Fruit fly (Drosophila melanogaster): Measurements from ENCODE around the gene Cog4.

Cog4 gene

dm6 chr2L:10437317-10437716, 51.1 kb downstream of the Cog4 start, which contains the start of gene STUB1 (continued):
- TF ChIP-seq ind (GFP tag; optimal IDR thresholded peaks at IDR 0.05) (no peak), Hr39 (optimal IDR thresholded peaks at IDR 0.05) (no peak), vfl (GFP tag; optimal IDR thresholded peaks at IDR 0.05) (peak; percentile 25), CG12391 (tag; optimal IDR thresholded peaks at IDR 0.05) (no peak), Rx (GFP tag; IDR thresholded peaks at IDR 0.05) (no peak), ara (GFP tag; IDR thresholded peaks at IDR 0.05) (no peak), Dp (GFP tag; optimal IDR thresholded peaks at IDR 0.05) (peak; percentile 81), Dfd (GFP tag; optimal IDR thresholded peaks at IDR 0.05) (no peak), aop (GFP tag; IDR thresholded peaks at IDR 0.05) (no peak), ftz-f1 (GFP tag; optimal IDR thresholded peaks at IDR 0.05) (no peak), CG8281 (tag; optimal IDR thresholded peaks at IDR 0.05) (no peak), nom (GFP tag; optimal IDR thresholded peaks at IDR 0.05) (no peak), CG4820 (GFP tag; optimal IDR thresholded peaks at IDR 0.05) (no peak), CG30431 (GFP tag; optimal IDR thresholded peaks at IDR 0.05) (no peak), sima (GFP tag; optimal IDR thresholded peaks at IDR 0.05) (no peak), CG6689 (GFP tag; IDR thresholded peaks at IDR 0.05) (no peak), Ets97D (GFP tag; optimal IDR thresholded peaks at IDR 0.05) (peak; percentile 42), Opbp (GFP tag; IDR thresholded peaks at IDR 0.05; ENCODE audit: partially characterized antibody) (peak; percentile 97), Fer1 (GFP tag; optimal IDR thresholded peaks at IDR 0.05) (peak; percentile 26), Xrp1 (GFP tag; IDR thresholded peaks at IDR 0.05) (no peak), sna (GFP tag; IDR thresholded peaks at IDR 0.05; ENCODE audit: partially characterized antibody) (peak; percentile 96), ssp (GFP tag; IDR thresholded peaks at IDR 0.05) (0 out of 2 replicates have a peak, but pooled peaks have one; percentile 18), pfk (GFP tag; optimal IDR thresholded peaks at IDR 0.05) (peak; percentile 50), vvl (GFP tag; IDR thresholded peaks at IDR 0.05) (peak; percentile 69), CG2202 (tag; optimal IDR thresholded peaks at IDR 0.05) (no peak), NC2α (GFP tag; optimal IDR thresholded peaks at IDR 0.05) (no peak), CG3838 (GFP tag; optimal IDR thresholded peaks at IDR 0.05) (no peak), CG3995 (GFP tag; optimal IDR thresholded peaks at IDR 0.05) (peak; percentile 59), her (GFP tag; optimal IDR thresholded peaks at IDR 0.05) (peak; percentile 36), hbn (GFP tag; IDR thresholded peaks at IDR 0.05; ENCODE audit: partially characterized antibody) (peak; percentile 97), Dek (tag; optimal IDR thresholded peaks at IDR 0.05) (no peak), Sry-δ (GFP tag; optimal IDR thresholded peaks at IDR 0.05) (peak; percentile 89), crp (GFP tag; optimal IDR thresholded peaks at IDR 0.05) (no peak), ham (GFP tag; IDR thresholded peaks at IDR 0.05) (no peak), B-H2 (GFP tag; optimal IDR thresholded peaks at IDR 0.05) (peak; percentile 52), CG15073 (GFP tag; optimal IDR thresholded peaks at IDR 0.05) (no peak), HLH54F (GFP tag; optimal IDR thresholded peaks at IDR 0.05) (peak; percentile 13), Blimp-1 (GFP tag; optimal IDR thresholded peaks at IDR 0.05) (no peak), Side (GFP tag; optimal IDR thresholded peaks at IDR 0.05) (peak; percentile 4), sug (tag; optimal IDR thresholded peaks at IDR 0.05) (peak; percentile 35), Mes4 (GFP tag; optimal IDR thresholded peaks at IDR 0.05) (no peak), CG11696 (GFP tag; IDR thresholded peaks at IDR 0.05) (no peak), disco-r (GFP tag; optimal IDR thresholded peaks at IDR 0.05) (no peak), hb (GFP tag; IDR thresholded peaks at IDR 0.05; ENCODE audit: partially characterized antibody) (peak; percentile 99), CG14860 (GFP tag; IDR thresholded peaks at IDR 0.05; ENCODE audit: partially characterized antibody) (peak; percentile 99), Dad (GFP tag; optimal IDR thresholded peaks at IDR 0.05) (peak; percentile 8), dysf (GFP tag; IDR thresholded peaks at IDR 0.05) (no peak), CG6854 (GFP tag; optimal IDR thresholded peaks at IDR 0.05) (no peak), CG42726 (GFP tag; IDR thresholded peaks at IDR 0.05; ENCODE audit: partially characterized antibody) (peak; percentile 98), Camta (GFP tag; optimal IDR thresholded peaks at IDR 0.05) (no peak), Med (GFP tag) (peak; percentile 80), dpn (GFP tag; optimal IDR thresholded peaks at IDR 0.05) (peak in 1 of 2 experiments; percentile 14)

Measured in whole organism, embryonic.